Worm (Caenorhabditis elegans) whole organism, midembryonic: ENCODE results near the gene srx-90.

Experiments
- T22C8.4 ChIP-seq: fragments of 200-800 bp; sonication (Bioruptor generic); IDR thresholded peaks from 2 replicates; pipeline ENCODE4 v1.3.6; 2022; ENCODE audit warnings: missing genetic modification characterization, missing compliant biosample characterization
- cog-1 ChIP-seq: sonication (generic microtip); optimal IDR thresholded peaks from 2 replicates; lab custom pipeline; 2016; ENCODE audit warnings: missing genetic modification characterization, missing compliant biosample characterization
- flt-1 ChIP-seq: fragments of 200-800 bp; sonication (Bioruptor generic); IDR thresholded peaks from 2 replicates; pipeline ENCODE4 v1.3.6; 2022; ENCODE audit warnings: missing genetic modification characterization, missing compliant biosample characterization
- klf-2 ChIP-seq: fragments of 200-800 bp; sonication (Bioruptor generic); conservative IDR thresholded peaks from 2 replicates; pipeline ENCODE4 v1.3.6; 2022; ENCODE audit warnings: missing genetic modification reagents, missing genetic modification characterization, missing compliant biosample characterization
- med-1 ChIP-seq: sonication (generic microtip); optimal IDR thresholded peaks from 2 replicates; lab custom pipeline; 2017; ENCODE audit warnings: missing genetic modification characterization, mild to moderate bottlenecking, missing compliant biosample characterization, antibody characterized with exemption, missing genetic modification reagents; ENCODE audit not compliant: insufficient read depth
- ref-1 ChIP-seq: fragments of 200-800 bp; sonication (Bioruptor generic); conservative IDR thresholded peaks from 2 replicates; pipeline ENCODE4 v1.3.6; 2022; ENCODE audit warnings: missing genetic modification reagents, missing genetic modification characterization, missing compliant biosample characterization
- tab-1 ChIP-seq: fragments of 200-800 bp; sonication (Bioruptor generic); IDR thresholded peaks from 2 replicates; pipeline ENCODE4 v1.3.6; 2022; ENCODE audit warnings: missing genetic modification characterization, missing compliant biosample characterization
- ztf-29 ChIP-seq: fragments of 200-800 bp; sonication (Bioruptor generic); IDR thresholded peaks from 2 replicates; pipeline ENCODE4 v1.3.6; 2022; ENCODE audit warnings: missing genetic modification reagents, missing genetic modification characterization, missing compliant biosample characterization

DNA sequence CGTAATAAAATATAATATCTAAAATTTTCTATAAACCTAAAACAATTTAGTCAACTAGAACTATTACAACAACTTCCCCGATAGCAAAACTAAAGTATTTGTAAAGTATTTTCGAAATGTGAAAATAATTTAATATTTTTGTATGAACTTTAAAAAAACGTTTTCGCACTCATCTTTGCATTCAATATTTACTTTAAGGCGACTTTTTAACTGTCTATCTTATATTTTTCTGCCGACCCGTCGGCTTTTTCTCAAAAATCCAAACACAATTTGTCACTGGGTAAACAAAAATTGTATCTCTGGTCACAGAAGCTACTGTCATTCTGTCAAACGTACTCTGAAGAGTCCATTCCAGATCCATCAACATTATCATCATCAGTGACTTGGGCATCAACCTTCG is 24.3 kb downstream of the srx-90 start:
- TF ChIP-seq tab-1 (GFP tag; lab: Robert Waterston, UW) (no peak), ref-1 (GFP tag; lab: Robert Waterston, UW) (no peak), T22C8.4 (GFP tag; lab: Robert Waterston, UW) (no peak), cog-1 (tag; lab: Kevin White, UChicago) (no peak), flt-1 (GFP tag; lab: Robert Waterston, UW) (no peak), med-1 (GFP tag; lab: Kevin White, UChicago) (no peak), ztf-29 (no peak), klf-2 (GFP tag; lab: Robert Waterston, UW) (no peak)
